Worm (Caenorhabditis elegans): ENCODE results near the gene F59B2.13.

DNA sequence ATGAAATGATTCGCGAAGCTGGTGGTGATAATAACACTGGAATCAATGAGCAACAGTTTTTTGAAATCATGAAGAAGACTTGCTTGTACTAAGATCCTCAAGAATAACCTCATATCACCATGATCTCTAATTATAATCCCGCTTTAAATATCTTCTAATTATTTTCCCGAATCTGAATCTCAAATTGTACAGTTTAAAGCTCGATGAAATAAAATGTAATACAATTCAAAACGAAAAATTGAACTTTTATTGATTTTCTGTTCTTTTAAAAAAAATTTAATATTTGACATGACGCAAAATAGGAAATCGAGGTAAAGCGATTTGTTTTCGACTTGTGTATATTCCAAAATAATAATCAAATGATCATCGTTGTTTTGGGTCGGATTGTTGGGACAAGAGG, 52.0 kb downstream of the F59B2.13 start:
- TF ChIP-seq ceh-40 (GFP tag; IDR thresholded peaks at IDR 0.05) (no peak), mxl-1 (tag; optimal IDR thresholded peaks at IDR 0.05) (no peak), mel-28 (tag; optimal IDR thresholded peaks at IDR 0.05; ENCODE audit: borderline replicate concordance) (peak; percentile 4), Y67H2A.10 (GFP tag; conservative IDR thresholded peaks at IDR 0.05) (no peak), repo-1 (tag; optimal IDR thresholded peaks at IDR 0.05) (peak; percentile 70), pha-4 (tag; optimal IDR thresholded peaks at IDR 0.05) (no peak), nhr-27 (tag; optimal IDR thresholded peaks at IDR 0.05) (no peak)
